Worm (Caenorhabditis elegans) whole organism, L2 larva: ENCODE data around the gene pks-1.
A peak's percentile ranks its signal among the peaks of the same experiment; 100 is the strongest.

ENCODE experiments used
- C34F6.9 ChIP-seq: fragments of 150-350 bp; optimal IDR thresholded peaks from 2 replicates; lab custom pipeline; 2014; ENCODE audit warnings: missing biosample characterization, missing genetic modification characterization
- F13H6.1 ChIP-seq: sonication (generic microtip); optimal IDR thresholded peaks from 2 replicates; lab custom pipeline; 2016; ENCODE audit warnings: missing genetic modification characterization, missing compliant biosample characterization
- R02D3.7 ChIP-seq: fragments of 150-350 bp; optimal IDR thresholded peaks from 2 replicates; lab custom pipeline; 2014; ENCODE audit warnings: missing biosample characterization, missing genetic modification characterization
- Y55F3AM.14 ChIP-seq: fragments of 200-800 bp; sonication (Bioruptor generic); optimal IDR thresholded peaks from 2 replicates; lab custom pipeline; 2018; ENCODE audit warnings: mild to moderate bottlenecking, missing genetic modification characterization, missing compliant biosample characterization
- ZK546.5 ChIP-seq: sonication (generic microtip); optimal IDR thresholded peaks from 2 replicates; lab custom pipeline; 2017; ENCODE audit warnings: missing biosample characterization, missing genetic modification characterization
- alr-1 ChIP-seq: fragments of 150-350 bp; optimal IDR thresholded peaks from 2 replicates; lab custom pipeline; 2014; ENCODE audit warnings: missing biosample characterization, missing genetic modification characterization
- aly-2 ChIP-seq: fragments of 150-350 bp; optimal IDR thresholded peaks from 2 replicates; lab custom pipeline; 2014; ENCODE audit warnings: missing biosample characterization, missing genetic modification characterization
- ama-1 ChIP-seq: fragments of 150-350 bp; optimal IDR thresholded peaks from 2 replicates; lab custom pipeline; 2018; ENCODE audit warnings: inconsistent platforms
- blmp-1 ChIP-seq: sonication (generic microtip); optimal IDR thresholded peaks from 2 replicates; lab custom pipeline; 2017; ENCODE audit warnings: missing genetic modification characterization, mild to moderate bottlenecking, missing compliant biosample characterization, antibody characterized with exemption, moderate library complexity; ENCODE audit not compliant: insufficient read depth
- ceh-16 ChIP-seq: fragments of 150-350 bp; optimal IDR thresholded peaks from 2 replicates; lab custom pipeline; 2014; ENCODE audit warnings: missing biosample characterization, missing genetic modification characterization
- ceh-82 ChIP-seq: fragments of 150-350 bp; optimal IDR thresholded peaks from 2 replicates; lab custom pipeline; 2014; ENCODE audit warnings: missing biosample characterization, missing genetic modification characterization
- crh-2 ChIP-seq: sonication (generic microtip); optimal IDR thresholded peaks from 2 replicates; lab custom pipeline; 2017; ENCODE audit warnings: missing biosample characterization, missing genetic modification characterization
- dmd-4 ChIP-seq: sonication (generic microtip); optimal IDR thresholded peaks from 2 replicates; lab custom pipeline; 2017; ENCODE audit warnings: missing biosample characterization, missing genetic modification characterization
- egl-27 ChIP-seq: sonication (generic microtip); optimal IDR thresholded peaks from 3 replicates; lab custom pipeline; 2017; ENCODE audit warnings: missing biosample characterization, missing genetic modification reagents, missing genetic modification characterization
- elt-3 ChIP-seq: sonication (generic microtip); optimal IDR thresholded peaks from 2 replicates; lab custom pipeline; 2017; ENCODE audit warnings: missing biosample characterization, missing genetic modification characterization
- fos-1 ChIP-seq: fragments of 150-350 bp; optimal IDR thresholded peaks from 2 replicates; lab custom pipeline; 2014; ENCODE audit warnings: missing biosample characterization, missing genetic modification characterization
- gmeb-1 ChIP-seq: fragments of 150-350 bp; optimal IDR thresholded peaks from 2 replicates; lab custom pipeline; 2014; ENCODE audit warnings: missing biosample characterization, missing genetic modification characterization
- lin-11 ChIP-seq: fragments of 150-350 bp; sonication (generic microtip); optimal IDR thresholded peaks from 2 replicates; lab custom pipeline; 2014; ENCODE audit warnings: missing biosample characterization, missing genetic modification characterization, inconsistent platforms, mixed read lengths
- lin-13 ChIP-seq: fragments of 150-350 bp; optimal IDR thresholded peaks from 2 replicates; lab custom pipeline; 2014; ENCODE audit warnings: missing biosample characterization, missing genetic modification reagents, missing genetic modification characterization
- lin-39 ChIP-seq: fragments of 150-350 bp; optimal IDR thresholded peaks from 2 replicates; lab custom pipeline; 2014; ENCODE audit warnings: missing biosample characterization, missing genetic modification reagents, missing genetic modification characterization
- lsy-2 ChIP-seq, 2 experiments: fragments of 150-350 bp in 1 of 2; sonication (generic microtip) in 1 of 2; optimal IDR thresholded peaks; 2 replicates each; lab custom pipeline; 2014 to 2017; ENCODE audit warnings: missing biosample characterization in 2 of 2, missing genetic modification characterization in 2 of 2
- mab-5 ChIP-seq: fragments of 150-350 bp; optimal IDR thresholded peaks from 2 replicates; lab custom pipeline; 2014; ENCODE audit warnings: missing biosample characterization, missing genetic modification characterization
- mbf-1 ChIP-seq: sonication (generic microtip); optimal IDR thresholded peaks from 2 replicates; lab custom pipeline; 2017; ENCODE audit warnings: missing biosample characterization, missing genetic modification characterization
- mdl-1 ChIP-seq, 2 experiments: fragments of 150-350 bp in 1 of 2; sonication (generic microtip) in 1 of 2; optimal IDR thresholded peaks; 2 replicates each; lab custom pipeline; 2017; ENCODE audit warnings: missing biosample characterization in 2 of 2, missing genetic modification characterization in 2 of 2
- nhr-10 ChIP-seq: sonication (generic microtip); optimal IDR thresholded peaks from 2 replicates; lab custom pipeline; 2017; ENCODE audit warnings: missing biosample characterization, missing genetic modification characterization
- nhr-11 ChIP-seq: fragments of 150-350 bp; optimal IDR thresholded peaks from 2 replicates; lab custom pipeline; 2014; ENCODE audit warnings: missing biosample characterization, missing genetic modification characterization
- nhr-12 ChIP-seq: fragments of 150-350 bp; optimal IDR thresholded peaks from 2 replicates; lab custom pipeline; 2014; ENCODE audit warnings: missing biosample characterization, missing genetic modification characterization
- nhr-129 ChIP-seq: fragments of 150-350 bp; optimal IDR thresholded peaks from 2 replicates; lab custom pipeline; 2014; ENCODE audit warnings: missing biosample characterization, missing genetic modification characterization
- nhr-21 ChIP-seq: fragments of 150-350 bp; optimal IDR thresholded peaks from 2 replicates; lab custom pipeline; 2014; ENCODE audit warnings: missing biosample characterization, missing genetic modification characterization
- nhr-23 ChIP-seq: fragments of 150-350 bp; optimal IDR thresholded peaks from 2 replicates; lab custom pipeline; 2014; ENCODE audit warnings: missing biosample characterization, missing genetic modification reagents, missing genetic modification characterization
- nhr-25 ChIP-seq: fragments of 150-350 bp; sonication (generic microtip); optimal IDR thresholded peaks from 3 replicates; lab custom pipeline; 2014; ENCODE audit warnings: missing biosample characterization, missing genetic modification characterization
- nhr-6 ChIP-seq: fragments of 150-350 bp; optimal IDR thresholded peaks from 2 replicates; lab custom pipeline; 2014; ENCODE audit warnings: missing biosample characterization, missing genetic modification characterization
- nhr-77 ChIP-seq: fragments of 150-350 bp; optimal IDR thresholded peaks from 2 replicates; lab custom pipeline; 2014; ENCODE audit warnings: missing biosample characterization, missing genetic modification characterization
- peb-1 ChIP-seq: fragments of 150-350 bp; optimal IDR thresholded peaks from 2 replicates; lab custom pipeline; 2014; ENCODE audit warnings: missing biosample characterization, missing genetic modification characterization
- sem-4 ChIP-seq: fragments of 150-350 bp; optimal IDR thresholded peaks from 2 replicates; lab custom pipeline; 2014; ENCODE audit warnings: missing biosample characterization, missing genetic modification reagents, missing genetic modification characterization
- skn-1 ChIP-seq: sonication (generic microtip); optimal IDR thresholded peaks from 2 replicates; lab custom pipeline; 2017; ENCODE audit warnings: missing biosample characterization, missing genetic modification characterization
- sma-3 ChIP-seq: sonication (generic microtip); optimal IDR thresholded peaks from 2 replicates; lab custom pipeline; 2016; ENCODE audit warnings: missing genetic modification reagents, missing genetic modification characterization, missing compliant biosample characterization
- sma-9 ChIP-seq, 2 experiments: fragments of 150-350 bp in 1 of 2; sonication (generic microtip) in 1 of 2; optimal IDR thresholded peaks; 2 replicates each; lab custom pipeline; 2014 to 2016; ENCODE audit warnings: missing genetic modification characterization in 2 of 2, mild to moderate bottlenecking in 1 of 2, missing biosample characterization in 1 of 2, missing compliant biosample characterization in 1 of 2, missing genetic modification reagents in 1 of 2, moderate library complexity in 1 of 2
- snpc-4 ChIP-seq: fragments of 150-350 bp; optimal IDR thresholded peaks from 2 replicates; lab custom pipeline; 2014; ENCODE audit warnings: missing biosample characterization, missing genetic modification characterization
- unc-55 ChIP-seq: fragments of 150-350 bp; sonication (generic microtip); optimal IDR thresholded peaks from 3 replicates; lab custom pipeline; 2014; ENCODE audit warnings: missing biosample characterization, missing genetic modification reagents, missing genetic modification characterization
- unc-62 ChIP-seq: fragments of 150-350 bp; optimal IDR thresholded peaks from 2 replicates; lab custom pipeline; 2014; ENCODE audit warnings: missing biosample characterization, missing genetic modification reagents, missing genetic modification characterization
- zag-1 ChIP-seq: fragments of 150-350 bp; optimal IDR thresholded peaks from 2 replicates; lab custom pipeline; 2014; ENCODE audit warnings: missing biosample characterization, missing genetic modification characterization
- ztf-1 ChIP-seq: fragments of 200-800 bp; sonication (Bioruptor generic); conservative IDR thresholded peaks from 2 replicates; pipeline ENCODE4 v1.3.6; 2022; ENCODE audit warnings: missing genetic modification characterization, missing compliant biosample characterization
- ztf-11 ChIP-seq: sonication (generic microtip); optimal IDR thresholded peaks from 2 replicates; lab custom pipeline; 2017; ENCODE audit warnings: missing biosample characterization, missing genetic modification characterization
- ztf-4 ChIP-seq: fragments of 150-350 bp; optimal IDR thresholded peaks from 2 replicates; lab custom pipeline; 2014; ENCODE audit warnings: missing biosample characterization, missing genetic modification characterization

pks-1 gene

DNA sequence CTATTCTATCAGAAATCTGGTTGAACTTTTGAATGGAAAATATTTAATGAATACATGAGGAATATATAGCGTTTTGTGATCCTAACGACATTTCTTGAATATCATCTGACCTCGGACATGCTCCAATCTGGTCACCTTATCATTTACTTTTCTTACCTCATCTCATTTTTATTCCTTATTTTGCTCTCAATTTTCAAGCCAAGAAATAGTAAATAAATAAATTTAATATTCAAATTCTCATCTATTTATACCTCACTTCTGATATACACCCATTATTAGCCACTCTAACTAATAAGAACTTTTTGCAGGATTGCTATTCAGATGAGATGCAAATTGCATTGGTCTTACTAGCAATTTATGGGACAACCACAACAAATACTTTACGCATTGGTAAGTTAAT, 47.3 kb downstream of the pks-1 start, which contains the start of gene ddr-1:
Gene ddr-1 (plus strand): TSS at position 301 of the 400 bp plus-strand sequence.
- no peak for TF ChIP-seq nhr-12
- no peak for TF ChIP-seq elt-3
- no peak for TF ChIP-seq sma-3 (GFP tag; lab: Kevin White, UChicago)
- no peak for TF ChIP-seq lin-13 (GFP tag; lab: Kevin White, UChicago)
- no peak for TF ChIP-seq nhr-11 (tag; lab: Kevin White, UChicago)
- TF ChIP-seq mab-5 (tag; lab: Kevin White, UChicago), result no peak
- TF ChIP-seq Y55F3AM.14, result no peak
- no peak for TF ChIP-seq ZK546.5 (tag; lab: Kevin White, UChicago)
- TF ChIP-seq nhr-129, result no peak

DNA sequence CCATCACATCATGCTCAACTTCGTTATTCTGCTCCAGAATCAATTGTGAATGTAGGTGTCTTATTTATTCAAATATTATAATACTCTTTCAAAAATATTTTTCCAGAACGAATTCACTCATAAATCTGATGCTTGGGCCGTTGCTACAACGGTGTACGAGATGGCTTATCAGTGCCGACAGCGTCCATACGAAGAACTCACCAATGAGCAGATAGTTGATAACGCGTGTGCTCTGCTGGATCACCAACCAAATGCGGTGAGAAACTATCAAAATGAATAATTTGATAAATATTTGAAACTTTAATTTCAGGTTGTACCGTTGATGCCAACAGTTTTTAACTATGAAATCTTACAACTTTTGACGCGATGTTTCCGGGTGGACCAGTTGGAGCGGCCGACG, 52.0 kb downstream of the pks-1 start:
- TF ChIP-seq fos-1 (tag; lab: Kevin White, UChicago), result peak; percentile 67
- no peak for TF ChIP-seq lin-39 (tag; lab: Kevin White, UChicago)
- no peak for TF ChIP-seq ztf-11

DNA sequence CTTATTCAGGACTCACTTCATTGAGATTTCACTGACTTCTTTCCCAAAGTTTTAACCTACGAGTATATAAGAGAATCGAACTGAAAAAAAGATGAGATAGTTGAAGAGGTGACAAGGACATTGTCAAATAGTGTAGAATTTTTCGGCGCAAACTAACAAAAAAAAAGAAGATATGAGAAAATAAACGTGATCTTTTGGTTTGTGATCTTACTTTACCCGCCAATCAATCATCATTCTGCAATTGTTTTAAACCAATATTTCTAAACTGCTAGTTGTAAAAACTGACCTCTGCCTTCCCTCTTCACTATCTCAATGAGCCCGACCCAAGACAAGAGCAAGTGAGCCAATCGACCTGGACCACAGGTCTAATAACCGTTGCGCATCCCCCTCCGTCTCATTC, 52.5 kb downstream of the pks-1 start:
- no peak for TF ChIP-seq lin-13 (GFP tag; lab: Kevin White, UChicago)
- no peak for TF ChIP-seq ztf-11
- peak; percentile 28 for TF ChIP-seq sma-9 (GFP tag; optimal IDR thresholded peaks at IDR 0.05; lab: Kevin White, UChicago)
- no peak for TF ChIP-seq sma-9 (tag; optimal IDR thresholded peaks at IDR 0.05; lab: Kevin White, UChicago)
- TF ChIP-seq, all 48 proteins: peak for 1

DNA sequence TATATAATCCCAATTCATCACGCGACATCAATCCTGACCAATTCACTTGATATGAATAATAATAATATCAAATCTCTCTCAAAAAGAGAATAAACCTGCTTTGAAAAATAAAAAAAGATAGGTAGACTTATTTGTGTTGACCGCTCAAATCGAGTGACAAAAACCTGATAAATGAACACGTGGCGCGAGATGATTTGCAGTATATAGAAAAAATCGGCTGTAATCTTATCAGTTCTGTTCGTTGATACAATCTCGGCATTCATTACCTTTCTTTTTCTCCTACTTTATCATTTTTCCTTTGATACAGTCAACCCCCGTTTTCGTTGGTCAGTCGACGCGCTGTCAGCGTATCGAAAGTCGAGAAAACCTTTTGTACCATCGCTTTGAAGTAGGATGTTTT, 53.7 kb downstream of the pks-1 start:
- peak; percentile 85 for TF ChIP-seq fos-1 (tag; lab: Kevin White, UChicago)
- TF ChIP-seq nhr-10 (tag; lab: Kevin White, UChicago), result no peak
- no peak for TF ChIP-seq lin-39 (tag; lab: Kevin White, UChicago)
- TF ChIP-seq zag-1 (tag; lab: Kevin White, UChicago), result no peak
- TF ChIP-seq lin-11 (tag; lab: Kevin White, UChicago), result no peak
- no peak for TF ChIP-seq nhr-12
- TF ChIP-seq sma-3 (GFP tag; lab: Kevin White, UChicago), result peak; percentile 78
- TF ChIP-seq unc-62 (GFP tag; lab: Kevin White, UChicago), result no peak
- no peak for TF ChIP-seq ztf-1
- no peak for TF ChIP-seq skn-1
- TF ChIP-seq blmp-1 (tag; lab: Kevin White, UChicago), result peak; percentile 78
- TF ChIP-seq egl-27 (tag; lab: Kevin White, UChicago), result peak; percentile 44
- no peak for TF ChIP-seq peb-1
- TF ChIP-seq nhr-21, result peak; percentile 32
- TF ChIP-seq dmd-4 (tag; lab: Kevin White, UChicago), result no peak
- TF ChIP-seq ceh-16 (tag; lab: Kevin White, UChicago), result no peak
- no peak for TF ChIP-seq ztf-4 (tag; lab: Kevin White, UChicago)
- TF ChIP-seq ceh-82 (tag; lab: Kevin White, UChicago), result no peak
- TF ChIP-seq mdl-1 (tag; optimal IDR thresholded peaks at IDR 0.05; lab: Kevin White, UChicago), result peak in 1 of 2 experiments; percentile 34
- TF ChIP-seq gmeb-1 (tag; lab: Kevin White, UChicago), result peak; percentile 29
- TF ChIP-seq lsy-2 (tag; optimal IDR thresholded peaks at IDR 0.05; lab: Kevin White, UChicago), result no peak
- TF ChIP-seq unc-55, result no peak
- TF ChIP-seq C34F6.9 (tag; lab: Kevin White, UChicago), result no peak
- TF ChIP-seq nhr-6 (tag; lab: Kevin White, UChicago), result no peak
- TF ChIP-seq sem-4 (tag; lab: Kevin White, UChicago), result no peak
- no peak for TF ChIP-seq aly-2 (tag; lab: Kevin White, UChicago)
- no peak for TF ChIP-seq lin-13 (GFP tag; lab: Kevin White, UChicago)
- TF ChIP-seq nhr-23, result no peak
- TF ChIP-seq R02D3.7 (tag; lab: Kevin White, UChicago), result no peak
- TF ChIP-seq alr-1, result no peak
- no peak for TF ChIP-seq mab-5 (tag; lab: Kevin White, UChicago)
- TF ChIP-seq ama-1 (lab: Kevin White, UChicago), result no peak
- TF ChIP-seq mbf-1, result no peak
- peak; percentile 89 for TF ChIP-seq crh-2 (tag; lab: Kevin White, UChicago)
- no peak for TF ChIP-seq ztf-11
- TF ChIP-seq F13H6.1 (tag; lab: Kevin White, UChicago), result peak; percentile 51
- no peak for TF ChIP-seq snpc-4 (tag; lab: Kevin White, UChicago)
- no peak for TF ChIP-seq Y55F3AM.14
- TF ChIP-seq sma-9 (GFP tag; optimal IDR thresholded peaks at IDR 0.05; lab: Kevin White, UChicago), result peak; percentile 91
- TF ChIP-seq sma-9 (tag; optimal IDR thresholded peaks at IDR 0.05; lab: Kevin White, UChicago), result no peak
- TF ChIP-seq nhr-11 (tag; lab: Kevin White, UChicago), result no peak
- no peak for TF ChIP-seq elt-3
- TF ChIP-seq nhr-25 (tag; lab: Kevin White, UChicago), result peak; percentile 51
- no peak for TF ChIP-seq ZK546.5 (tag; lab: Kevin White, UChicago)
- TF ChIP-seq nhr-77 (tag; lab: Kevin White, UChicago), result no peak
